4 fruit fly cellular contexts compared by ENCODE assay signal in genomic region chr3R:23257986-23258427, dm6.
TF ChIP-seq lines count a peak whose summit lies in the region.

TSS of gene wda (minus strand) at chr3R:23258087.
TSS of gene Pex11c (plus strand) at chr3R:23258365.

TF ChIP-seq in whole organism, adult, 20 proteins besides CTCF, POLR2A, EP300 and RAD21 (continued from another document):
- TF ChIP-seq Hr96 (GFP tag; optimal IDR thresholded peaks at IDR 0.05; lab: Kevin White, UChicago) = no peak
- TF ChIP-seq CG1620 (GFP tag; optimal IDR thresholded peaks at IDR 0.05; lab: Kevin White, UChicago) = no peak

TF ChIP-seq in whole organism, embryonic, 481 proteins besides CTCF, POLR2A, EP300 and RAD21 (continued from another document and continues in another):
- TF ChIP-seq Trl (optimal IDR thresholded peaks at IDR 0.05; lab: Kevin White, UChicago) (no peak), Trl (GFP tag; optimal IDR thresholded peaks at IDR 0.05; lab: Kevin White, UChicago) (peak; percentile 8), CG12744 (GFP tag; optimal IDR thresholded peaks at IDR 0.05; lab: Kevin White, UChicago) (no peak), dati (GFP tag; IDR thresholded peaks at IDR 0.05; lab: Robert Waterston, UW) (no peak), CG15011 (GFP tag; optimal IDR thresholded peaks at IDR 0.05; lab: Kevin White, UChicago) (no peak), fu2 (GFP tag; optimal IDR thresholded peaks at IDR 0.05; lab: Kevin White, UChicago) (no peak), pum (GFP tag; optimal IDR thresholded peaks at IDR 0.05; lab: Kevin White, UChicago) (peak; percentile 45), ci (GFP tag; IDR thresholded peaks at IDR 0.05; lab: Robert Waterston, UW) (peak; percentile 78; the same call in 2 of the 3 replicates), unc-4 (GFP tag; IDR thresholded peaks at IDR 0.05; lab: Robert Waterston, UW; ENCODE audit: partially characterized antibody) (peak; percentile 68; the same call in 1 of the 2 replicates), CG11504 (tag; optimal IDR thresholded peaks at IDR 0.05; lab: Kevin White, UChicago) (no peak), CkIIα-i1 (GFP tag; IDR thresholded peaks at IDR 0.05; lab: Robert Waterston, UW) (no peak), CG4282 (GFP tag; optimal IDR thresholded peaks at IDR 0.05; lab: Kevin White, UChicago) (no peak), mam (GFP tag; optimal IDR thresholded peaks at IDR 0.05; lab: Kevin White, UChicago) (no peak), CG16863 (GFP tag; optimal IDR thresholded peaks at IDR 0.05; lab: Kevin White, UChicago) (peak; percentile 33), CG9727 (GFP tag; optimal IDR thresholded peaks at IDR 0.05; lab: Kevin White, UChicago) (peak; percentile 80), dan (GFP tag; IDR thresholded peaks at IDR 0.05; lab: Robert Waterston, UW) (no peak), pan (optimal IDR thresholded peaks at IDR 0.05; lab: Kevin White, UChicago) (no peak), pan (GFP tag; optimal IDR thresholded peaks at IDR 0.05 in 1 of 2, IDR thresholded peaks at IDR 0.05 in 1 of 2) (peak in 1 of 2 experiments; percentile 92), dmrt11E (tag; optimal IDR thresholded peaks at IDR 0.05; lab: Kevin White, UChicago) (peak; percentile 95), Nf-YC (tag; optimal IDR thresholded peaks at IDR 0.05; lab: Kevin White, UChicago) (peak; percentile 78), caup (GFP tag; optimal IDR thresholded peaks at IDR 0.05; lab: Kevin White, UChicago; ENCODE audit: severe bottlenecking) (peak; percentile 82), CG1603 (tag; optimal IDR thresholded peaks at IDR 0.05; lab: Kevin White, UChicago) (no peak), Xbp1 (GFP tag; optimal IDR thresholded peaks at IDR 0.05; lab: Kevin White, UChicago) (peak; percentile 87), cwo (GFP tag; optimal IDR thresholded peaks at IDR 0.05; lab: Kevin White, UChicago) (peak; percentile 73), Elba2 (GFP tag; optimal IDR thresholded peaks at IDR 0.05; lab: Kevin White, UChicago) (peak; percentile 16), CG14441 (GFP tag; IDR thresholded peaks at IDR 0.05; lab: Robert Waterston, UW) (peak; percentile 82), CG14667 (GFP tag; IDR thresholded peaks at IDR 0.05; lab: Robert Waterston, UW) (peak; percentile 88), CG3838 (GFP tag; optimal IDR thresholded peaks at IDR 0.05; lab: Kevin White, UChicago) (peak; percentile 26), D19B (GFP tag; optimal IDR thresholded peaks at IDR 0.05; lab: Kevin White, UChicago) (peak; percentile 44), Sox100B (GFP tag; optimal IDR thresholded peaks at IDR 0.05; lab: Kevin White, UChicago) (peak; percentile 80), Ssrp (tag; optimal IDR thresholded peaks at IDR 0.05; lab: Kevin White, UChicago) (peak; percentile 92), CG1529 (GFP tag; optimal IDR thresholded peaks at IDR 0.05; lab: Kevin White, UChicago) (peak; percentile 72), bbx (GFP tag; IDR thresholded peaks at IDR 0.05; lab: Robert Waterston, UW; ENCODE audit: partially characterized antibody) (peak; percentile 73), Dip3 (GFP tag; optimal IDR thresholded peaks at IDR 0.05; lab: Kevin White, UChicago) (peak; percentile 26), CG13123 (GFP tag; optimal IDR thresholded peaks at IDR 0.05; lab: Kevin White, UChicago) (peak; percentile 61), Rx (GFP tag; IDR thresholded peaks at IDR 0.05; lab: Robert Waterston, UW) (no peak; the same call in 1 of the 2 replicates), BEAF-32 (GFP tag; optimal IDR thresholded peaks at IDR 0.05; lab: Kevin White, UChicago) (peak; percentile 69), sima (GFP tag; optimal IDR thresholded peaks at IDR 0.05; lab: Kevin White, UChicago) (no peak), Kr (GFP tag; optimal IDR thresholded peaks at IDR 0.05; lab: Kevin White, UChicago) (no peak), CG2889 (GFP tag; IDR thresholded peaks at IDR 0.05; lab: Robert Waterston, UW) (peak; percentile 75; the same call in 2 of the 3 replicates), wek (GFP tag; optimal IDR thresholded peaks at IDR 0.05; lab: Kevin White, UChicago) (no peak), CG16813 (GFP tag; IDR thresholded peaks at IDR 0.05; lab: Robert Waterston, UW; ENCODE audit: partially characterized antibody) (peak; percentile 69)

TF ChIP-seq in whole organism, prepupa, 60 proteins besides CTCF, POLR2A, EP300 and RAD21 (continued from another document):
- TF ChIP-seq CG11294 (GFP tag; IDR thresholded peaks at IDR 0.05; lab: Robert Waterston, UW) = peak; percentile 62; the same call in 1 of the 2 replicates
- no peak for TF ChIP-seq Hr38 (GFP tag; optimal IDR thresholded peaks at IDR 0.05; lab: Kevin White, UChicago)
- TF ChIP-seq Eip75B (GFP tag; optimal IDR thresholded peaks at IDR 0.05; lab: Kevin White, UChicago) = peak; percentile 12
- TF ChIP-seq CG32006 (GFP tag; optimal IDR thresholded peaks at IDR 0.05; lab: Kevin White, UChicago) = peak; percentile 86
- TF ChIP-seq pdm3 (GFP tag; optimal IDR thresholded peaks at IDR 0.05; lab: Kevin White, UChicago) = peak; percentile 53
- TF ChIP-seq CG8319 (GFP tag; optimal IDR thresholded peaks at IDR 0.05; lab: Kevin White, UChicago) = peak; percentile 42
- TF ChIP-seq CG10631 (GFP tag; optimal IDR thresholded peaks at IDR 0.05; lab: Kevin White, UChicago) = peak; percentile 87
- TF ChIP-seq CG7368 (GFP tag; optimal IDR thresholded peaks at IDR 0.05; lab: Kevin White, UChicago) = peak; percentile 28
- peak; percentile 53 for TF ChIP-seq Met (GFP tag; optimal IDR thresholded peaks at IDR 0.05; lab: Kevin White, UChicago)
- peak; percentile 67 for TF ChIP-seq Sox15 (GFP tag; optimal IDR thresholded peaks at IDR 0.05; lab: Kevin White, UChicago)
- peak; percentile 26 for TF ChIP-seq CG6808 (GFP tag; optimal IDR thresholded peaks at IDR 0.05; lab: Kevin White, UChicago)
- peak; percentile 0 for TF ChIP-seq fd59A (GFP tag; optimal IDR thresholded peaks at IDR 0.05; lab: Kevin White, UChicago)
- peak; percentile 56 for TF ChIP-seq Hr39 (GFP tag; optimal IDR thresholded peaks at IDR 0.05; lab: Kevin White, UChicago)
- TF ChIP-seq eg (GFP tag; IDR thresholded peaks at IDR 0.05; lab: Robert Waterston, UW) = no peak; the same call in 2 of the 3 replicates
- peak; percentile 84 for TF ChIP-seq Ets96B (tag; optimal IDR thresholded peaks at IDR 0.05; lab: Kevin White, UChicago)
- no peak for TF ChIP-seq Ets21C (GFP tag; optimal IDR thresholded peaks at IDR 0.05; lab: Kevin White, UChicago)
- peak; percentile 78 for TF ChIP-seq CG34406 (GFP tag; optimal IDR thresholded peaks at IDR 0.05; lab: Kevin White, UChicago)
- no peak for TF ChIP-seq fd85E (GFP tag; optimal IDR thresholded peaks at IDR 0.05; lab: Kevin White, UChicago)
- peak; percentile 56 for TF ChIP-seq CG4318 (GFP tag; optimal IDR thresholded peaks at IDR 0.05; lab: Kevin White, UChicago)
- peak; percentile 80 for TF ChIP-seq OdsH (GFP tag; optimal IDR thresholded peaks at IDR 0.05; lab: Kevin White, UChicago)
- peak; percentile 69 for TF ChIP-seq CG15336 (GFP tag; IDR thresholded peaks at IDR 0.05; lab: Robert Waterston, UW)
- TF ChIP-seq CG6276 (GFP tag; optimal IDR thresholded peaks at IDR 0.05; lab: Kevin White, UChicago) = peak; percentile 55
- TF ChIP-seq esn (GFP tag; optimal IDR thresholded peaks at IDR 0.05; lab: Kevin White, UChicago) = peak; percentile 78
- no peak for TF ChIP-seq Smox (GFP tag; optimal IDR thresholded peaks at IDR 0.05; lab: Kevin White, UChicago)
- TF ChIP-seq Gug (GFP tag; IDR thresholded peaks at IDR 0.05; lab: Robert Waterston, UW) = no peak; the same call in none of the 2 replicates
- TF ChIP-seq CG10669 (GFP tag; optimal IDR thresholded peaks at IDR 0.05; lab: Kevin White, UChicago) = peak; percentile 54
- peak; percentile 83 for TF ChIP-seq Eip78C (GFP tag; lab: Kevin White, UChicago)
- TF ChIP-seq Eip93F (GFP tag; optimal IDR thresholded peaks at IDR 0.05; lab: Kevin White, UChicago) = peak; percentile 63
- TF ChIP-seq CG6854 (GFP tag; optimal IDR thresholded peaks at IDR 0.05; lab: Kevin White, UChicago) = no peak
- peak; percentile 82 for TF ChIP-seq CG8632 (GFP tag; optimal IDR thresholded peaks at IDR 0.05; lab: Kevin White, UChicago)
- TF ChIP-seq achi (GFP tag; optimal IDR thresholded peaks at IDR 0.05; lab: Kevin White, UChicago) = peak; percentile 86
- TF ChIP-seq CG16779 (tag; optimal IDR thresholded peaks at IDR 0.05; lab: Kevin White, UChicago) = no peak
- peak; percentile 58 for TF ChIP-seq Sox102F (GFP tag; optimal IDR thresholded peaks at IDR 0.05; lab: Kevin White, UChicago)
- TF ChIP-seq spab (GFP tag; optimal IDR thresholded peaks at IDR 0.05; lab: Kevin White, UChicago) = peak; percentile 30
- TF ChIP-seq CG6163 (GFP tag; IDR thresholded peaks at IDR 0.05; lab: Robert Waterston, UW) = no peak
- no peak for TF ChIP-seq svp (GFP tag; lab: Kevin White, UChicago)
- peak; percentile 74 for TF ChIP-seq lz (GFP tag; optimal IDR thresholded peaks at IDR 0.05; lab: Kevin White, UChicago)
- TF ChIP-seq CG11902 (GFP tag; optimal IDR thresholded peaks at IDR 0.05; lab: Kevin White, UChicago) = peak; percentile 16
- TF ChIP-seq topi (GFP tag; optimal IDR thresholded peaks at IDR 0.05; lab: Kevin White, UChicago) = peak; percentile 39
- peak; percentile 33 for TF ChIP-seq cyc (GFP tag; optimal IDR thresholded peaks at IDR 0.05; lab: Kevin White, UChicago)
- TF ChIP-seq CG31627 (GFP tag; optimal IDR thresholded peaks at IDR 0.05; lab: Kevin White, UChicago) = peak; percentile 49
- no peak for TF ChIP-seq Blimp-1 (GFP tag; optimal IDR thresholded peaks at IDR 0.05; lab: Kevin White, UChicago)

TF ChIP-seq in whole organism, wandering third instar larva, 38 proteins besides CTCF, POLR2A, EP300 and RAD21 (continued from another document):
- TF ChIP-seq ey (GFP tag; optimal IDR thresholded peaks at IDR 0.05; lab: Kevin White, UChicago) (peak; percentile 58), dl (GFP tag; optimal IDR thresholded peaks at IDR 0.05; lab: Kevin White, UChicago; ENCODE audit: insufficient read depth in 1 of 2, partially characterized antibody in 2 of 2) (no peak), Sp1 (GFP tag; optimal IDR thresholded peaks at IDR 0.05; lab: Kevin White, UChicago) (peak; percentile 81), lola (GFP tag; optimal IDR thresholded peaks at IDR 0.05; lab: Kevin White, UChicago) (no peak), Hr78 (GFP tag; optimal IDR thresholded peaks at IDR 0.05; lab: Kevin White, UChicago) (no peak), pan (optimal IDR thresholded peaks at IDR 0.05; lab: Kevin White, UChicago) (no peak), Dfd (GFP tag; optimal IDR thresholded peaks at IDR 0.05; lab: Kevin White, UChicago) (no peak), CG9705 (GFP tag; optimal IDR thresholded peaks at IDR 0.05; lab: Kevin White, UChicago) (no peak), psq (GFP tag; optimal IDR thresholded peaks at IDR 0.05; lab: Kevin White, UChicago) (peak; percentile 86), Rel (GFP tag; optimal IDR thresholded peaks at IDR 0.05; lab: Kevin White, UChicago) (peak; percentile 52), Rel (tag; optimal IDR thresholded peaks at IDR 0.05; lab: Kevin White, UChicago) (peak; percentile 88), dmrt93B (GFP tag; optimal IDR thresholded peaks at IDR 0.05; lab: Kevin White, UChicago) (peak; percentile 55), GATAd (GFP tag; optimal IDR thresholded peaks at IDR 0.05; lab: Kevin White, UChicago) (peak; percentile 70), foxo (GFP tag; optimal IDR thresholded peaks at IDR 0.05; lab: Kevin White, UChicago) (peak in 1 of 2 experiments; percentile 81), sage (GFP tag; optimal IDR thresholded peaks at IDR 0.05; lab: Kevin White, UChicago) (peak; percentile 27), jim (GFP tag; optimal IDR thresholded peaks at IDR 0.05; lab: Kevin White, UChicago) (no peak)
